Fruit fly (Drosophila melanogaster) whole organism, embryonic: ENCODE measurements around the gene eya.

ENCODE experiments used
- CG1024 ChIP-seq: fragments of 200-800 bp; sonication (Bioruptor generic); IDR thresholded peaks from 2 replicates; pipeline ENCODE4 v1.3.6; 2022; ENCODE audit warnings: missing biosample characterization, missing genetic modification characterization
- CG10267 ChIP-seq: fragments of 200-800 bp; sonication (Bioruptor generic); optimal IDR thresholded peaks from 2 replicates; lab custom pipeline; 2018; ENCODE audit warnings: missing biosample characterization, mild to moderate bottlenecking, missing genetic modification characterization, moderate library complexity
- CG10462 ChIP-seq: fragments of 200-800 bp; sonication (Bioruptor generic); optimal IDR thresholded peaks from 2 replicates; lab custom pipeline; 2016; ENCODE audit warnings: missing biosample characterization, missing genetic modification characterization
- CG12659 ChIP-seq: fragments of 200-800 bp; sonication (Bioruptor generic); optimal IDR thresholded peaks from 3 replicates; lab custom pipeline; 2017; ENCODE audit warnings: mild to moderate bottlenecking, missing biosample characterization, missing genetic modification reagents, missing genetic modification characterization
- CG12744 ChIP-seq: fragments of 200-800 bp; sonication (Bioruptor generic); optimal IDR thresholded peaks from 2 replicates; lab custom pipeline; 2016; ENCODE audit warnings: missing biosample characterization, missing genetic modification characterization
- CG14050 ChIP-seq: fragments of 200-800 bp; sonication (Bioruptor generic); IDR thresholded peaks from 3 replicates; pipeline ENCODE4 v1.3.6; 2022; ENCODE audit warnings: missing biosample characterization, missing genetic modification characterization
- CG15514 ChIP-seq: fragments of 200-800 bp; sonication (Bioruptor generic); optimal IDR thresholded peaks from 3 replicates; lab custom pipeline; 2017; ENCODE audit warnings: missing biosample characterization, missing genetic modification characterization, mild to moderate bottlenecking, moderate library complexity, missing genetic modification reagents
- CG1832 ChIP-seq: fragments of 200-800 bp; sonication (Bioruptor generic); optimal IDR thresholded peaks from 2 replicates; lab custom pipeline; 2017; ENCODE audit warnings: missing biosample characterization, mild to moderate bottlenecking, missing genetic modification characterization, inconsistent platforms
- CG18476 ChIP-seq: fragments of 200-800 bp; sonication (Bioruptor generic); optimal IDR thresholded peaks from 2 replicates; lab custom pipeline; 2016; ENCODE audit warnings: missing biosample characterization, mild to moderate bottlenecking, missing genetic modification characterization
- CG6175 ChIP-seq: fragments of 200-800 bp; sonication (Bioruptor generic); IDR thresholded peaks from 3 replicates; pipeline ENCODE4 v1.3.6; 2022; ENCODE audit warnings: missing biosample characterization, missing genetic modification characterization
- CG6689 ChIP-seq: fragments of 200-800 bp; sonication (Bioruptor generic); IDR thresholded peaks from 2 replicates; pipeline ENCODE4 v1.3.6; 2022; ENCODE audit warnings: missing biosample characterization, missing genetic modification characterization
- CG6765 ChIP-seq: fragments of 200-800 bp; sonication (Bioruptor generic); optimal IDR thresholded peaks from 3 replicates; lab custom pipeline; 2017; ENCODE audit warnings: missing biosample characterization, mild to moderate bottlenecking, missing genetic modification characterization
- CG6813 ChIP-seq: fragments of 200-800 bp; sonication (Bioruptor generic); optimal IDR thresholded peaks from 2 replicates; lab custom pipeline; 2017; ENCODE audit warnings: missing biosample characterization, missing genetic modification characterization, mild to moderate bottlenecking, moderate library complexity, missing genetic modification reagents
- CG7271 ChIP-seq: fragments of 200-800 bp; sonication (Bioruptor generic); optimal IDR thresholded peaks from 2 replicates; lab custom pipeline; 2018; ENCODE audit warnings: missing biosample characterization, mild to moderate bottlenecking, missing genetic modification characterization, moderate library complexity
- CG7839 ChIP-seq: fragments of 200-800 bp; sonication (Bioruptor generic); optimal IDR thresholded peaks from 3 replicates; lab custom pipeline; 2018; ENCODE audit warnings: missing biosample characterization, mild to moderate bottlenecking, missing genetic modification characterization, moderate library complexity
- CG7928 ChIP-seq: fragments of 200-800 bp; sonication (Bioruptor generic); optimal IDR thresholded peaks from 2 replicates; lab custom pipeline; 2017; ENCODE audit warnings: missing biosample characterization, mild to moderate bottlenecking, missing genetic modification characterization
- CG8089 ChIP-seq: fragments of 200-800 bp; sonication (Bioruptor generic); optimal IDR thresholded peaks from 3 replicates; lab custom pipeline; 2016; ENCODE audit warnings: missing biosample characterization, missing genetic modification characterization
- CG8765 ChIP-seq: fragments of 200-800 bp; sonication (Bioruptor generic); IDR thresholded peaks from 2 replicates; pipeline ENCODE4 v1.3.6; 2022; ENCODE audit warnings: missing biosample characterization, missing genetic modification characterization
- CG9437 ChIP-seq: fragments of 200-800 bp; sonication (Bioruptor generic); optimal IDR thresholded peaks from 2 replicates; lab custom pipeline; 2018; ENCODE audit warnings: missing biosample characterization, mild to moderate bottlenecking, missing genetic modification characterization
- Chrac-16 ChIP-seq: fragments of 200-800 bp; sonication (Bioruptor generic); optimal IDR thresholded peaks from 3 replicates; lab custom pipeline; 2016; ENCODE audit warnings: missing biosample characterization, missing genetic modification characterization
- Deaf1 ChIP-seq: fragments of 200-800 bp; optimal IDR thresholded peaks from 3 replicates; lab custom pipeline; 2019; ENCODE audit warnings: missing biosample characterization, mild to moderate bottlenecking, missing genetic modification characterization, moderate library complexity
- HHEX ChIP-seq: fragments of 200-800 bp; sonication (Bioruptor generic); optimal IDR thresholded peaks from 3 replicates; lab custom pipeline; 2017; ENCODE audit warnings: missing biosample characterization, mild to moderate bottlenecking, missing genetic modification characterization, missing genetic modification reagents
- Hand ChIP-seq: fragments of 200-800 bp; sonication (Bioruptor generic); optimal IDR thresholded peaks from 2 replicates; lab custom pipeline; 2017; ENCODE audit warnings: mild to moderate bottlenecking, missing biosample characterization, missing genetic modification reagents, missing genetic modification characterization
- Hmr ChIP-seq: fragments of 200-800 bp; sonication (Bioruptor generic); optimal IDR thresholded peaks from 3 replicates; lab custom pipeline; 2017; ENCODE audit warnings: mild to moderate bottlenecking, missing biosample characterization, missing genetic modification reagents, missing genetic modification characterization
- Max ChIP-seq: fragments of 200-800 bp; sonication (Bioruptor generic); optimal IDR thresholded peaks from 2 replicates; lab custom pipeline; 2016; ENCODE audit warnings: missing biosample characterization, mild to moderate bottlenecking, missing genetic modification characterization
- Ravus ChIP-seq: fragments of 200-800 bp; sonication (Bioruptor generic); IDR thresholded peaks from 2 replicates; pipeline ENCODE4 v1.3.6; 2022; ENCODE audit warnings: missing biosample characterization, missing genetic modification characterization
- Sry-δ ChIP-seq: fragments of 200-800 bp; sonication (Bioruptor generic); optimal IDR thresholded peaks from 2 replicates; lab custom pipeline; 2016; ENCODE audit warnings: missing biosample characterization, missing genetic modification characterization
- Ssrp ChIP-seq: fragments of 200-800 bp; sonication (Bioruptor generic); optimal IDR thresholded peaks from 2 replicates; lab custom pipeline; 2018; ENCODE audit warnings: missing biosample characterization, mild to moderate bottlenecking, missing genetic modification characterization, moderate library complexity
- aop ChIP-seq: fragments of 200-800 bp; sonication (Bioruptor generic); IDR thresholded peaks from 2 replicates; pipeline ENCODE4 v1.3.6; 2022; ENCODE audit warnings: missing biosample characterization, missing genetic modification characterization
- dati ChIP-seq: fragments of 200-800 bp; sonication (Bioruptor generic); IDR thresholded peaks from 2 replicates; pipeline ENCODE4 v1.3.6; 2022; ENCODE audit warnings: missing biosample characterization, missing genetic modification characterization
- dimm ChIP-seq: fragments of 200-800 bp; sonication (Bioruptor generic); IDR thresholded peaks from 2 replicates; pipeline ENCODE4 v1.3.6; 2022; ENCODE audit warnings: missing biosample characterization, missing genetic modification characterization
- dysf ChIP-seq: fragments of 200-800 bp; sonication (Bioruptor generic); IDR thresholded peaks from 3 replicates; pipeline ENCODE4 v1.3.6; 2022; ENCODE audit warnings: missing biosample characterization, missing genetic modification characterization
- her ChIP-seq: fragments of 200-800 bp; sonication (Bioruptor generic); optimal IDR thresholded peaks from 2 replicates; lab custom pipeline; 2016; ENCODE audit warnings: missing biosample characterization, missing genetic modification characterization
- hth ChIP-seq: fragments of >200 bp; optimal IDR thresholded peaks from 2 replicates; lab custom pipeline; 2017; ENCODE audit warnings: inconsistent platforms
- insv ChIP-seq, 2 experiments: fragments of 200-800 bp; sonication (Bioruptor generic); optimal IDR thresholded peaks; 3 replicates each; lab custom pipeline; 2016 to 2018; ENCODE audit warnings: missing biosample characterization in 2 of 2, missing genetic modification characterization in 2 of 2
- lab ChIP-seq: fragments of 200-800 bp; sonication (Bioruptor generic); optimal IDR thresholded peaks from 3 replicates; lab custom pipeline; 2017; ENCODE audit warnings: missing biosample characterization, missing genetic modification characterization, mild to moderate bottlenecking, moderate library complexity, missing genetic modification reagents
- lbe ChIP-seq: fragments of 200-800 bp; sonication (Bioruptor generic); optimal IDR thresholded peaks from 2 replicates; lab custom pipeline; 2016; ENCODE audit warnings: missing biosample characterization, mild to moderate bottlenecking, missing genetic modification characterization
- ranshi ChIP-seq: fragments of 200-800 bp; sonication (Bioruptor generic); IDR thresholded peaks from 2 replicates; pipeline ENCODE4 v1.3.6; 2022; ENCODE audit warnings: missing biosample characterization, missing genetic modification characterization
- salm ChIP-seq: fragments of 200-800 bp; sonication (Bioruptor generic); optimal IDR thresholded peaks from 2 replicates; lab custom pipeline; 2018; ENCODE audit warnings: missing biosample characterization, mild to moderate bottlenecking, missing genetic modification characterization
- sens ChIP-seq: fragments of 200-800 bp; sonication (Bioruptor generic); peaks from one replicate; lab custom pipeline; 2016; ENCODE audit warnings: missing biosample characterization, missing genetic modification characterization
- sens-2 ChIP-seq: fragments of 200-800 bp; sonication (Bioruptor generic); IDR thresholded peaks from 2 replicates; pipeline ENCODE4 v1.3.6; 2022; ENCODE audit warnings: missing biosample characterization, missing genetic modification characterization
- sob ChIP-seq: fragments of 200-800 bp; sonication (Bioruptor generic); IDR thresholded peaks from 2 replicates; pipeline ENCODE4 v1.3.6; 2022; ENCODE audit warnings: missing biosample characterization, missing genetic modification characterization
- sr ChIP-seq: fragments of 200-800 bp; sonication (Bioruptor generic); IDR thresholded peaks from 3 replicates; pipeline ENCODE4 v1.3.6; 2022; ENCODE audit warnings: missing biosample characterization, missing genetic modification characterization
- stwl ChIP-seq: fragments of 200-800 bp; sonication (Bioruptor generic); optimal IDR thresholded peaks from 3 replicates; lab custom pipeline; 2018; ENCODE audit warnings: missing biosample characterization, mild to moderate bottlenecking, missing genetic modification characterization, moderate library complexity
- trem ChIP-seq: fragments of 200-800 bp; optimal IDR thresholded peaks from 3 replicates; lab custom pipeline; 2019; ENCODE audit warnings: missing biosample characterization, mild to moderate bottlenecking, missing genetic modification characterization, moderate library complexity
- trh ChIP-seq: fragments of 200-800 bp; sonication (Bioruptor generic); optimal IDR thresholded peaks from 2 replicates; lab custom pipeline; 2016; ENCODE audit warnings: missing biosample characterization, missing genetic modification characterization
- unpg ChIP-seq: fragments of 200-800 bp; sonication (Bioruptor generic); optimal IDR thresholded peaks from 3 replicates; lab custom pipeline; 2018; ENCODE audit warnings: missing biosample characterization, mild to moderate bottlenecking, missing genetic modification characterization, moderate library complexity
- usp ChIP-seq: fragments of >200 bp; optimal IDR thresholded peaks from 2 replicates; lab custom pipeline; 2017; ENCODE audit warnings: missing biosample characterization, missing genetic modification characterization
- vnd ChIP-seq: fragments of 200-800 bp; sonication (Bioruptor generic); IDR thresholded peaks from 3 replicates; pipeline ENCODE4 v1.3.6; 2022; ENCODE audit warnings: missing biosample characterization, missing genetic modification characterization; ENCODE audit not compliant: partially characterized antibody

eya gene

DNA sequence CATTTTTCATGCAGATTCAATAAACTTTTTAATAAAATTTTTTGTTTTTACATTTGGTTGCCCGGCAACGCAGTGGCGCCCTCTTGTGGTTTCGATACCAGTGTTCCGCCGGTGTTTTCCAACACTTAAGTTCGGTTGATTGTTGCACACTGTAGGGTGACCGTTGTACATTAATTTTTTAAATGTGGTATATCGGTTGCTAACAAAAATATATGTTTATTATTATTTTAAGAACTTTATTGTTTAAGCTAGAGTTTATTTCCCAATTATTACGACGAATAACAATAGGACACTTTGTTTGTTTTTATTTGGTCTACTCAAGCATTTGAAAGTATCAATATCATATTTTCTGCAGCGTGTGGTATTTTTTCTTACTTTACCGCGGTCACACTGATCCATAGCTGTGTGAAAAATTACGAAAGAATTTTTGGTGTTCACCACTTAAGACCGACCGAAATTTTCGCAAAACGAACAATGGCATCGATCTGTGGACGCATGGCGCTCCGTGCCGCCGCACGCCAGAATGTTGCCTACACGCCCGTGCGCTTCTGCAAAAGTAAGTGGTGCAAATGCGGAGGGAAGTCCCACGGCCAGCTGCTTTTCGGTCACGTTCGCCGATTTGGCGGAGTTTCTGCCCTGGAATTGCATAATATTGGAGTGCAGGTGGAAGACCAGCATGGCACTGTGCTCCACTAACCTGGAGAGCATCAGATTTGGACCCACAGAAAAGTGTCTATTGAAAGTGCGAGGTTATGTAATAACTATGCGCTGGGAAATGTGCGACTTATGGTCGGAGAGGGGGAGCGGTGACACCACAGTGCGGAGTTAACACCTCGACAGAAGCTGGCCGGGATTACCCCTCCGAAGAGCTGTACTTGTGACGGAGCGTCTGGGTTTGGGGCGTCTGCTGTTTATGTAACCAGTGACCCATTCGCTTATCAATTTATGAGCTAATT lies 10.9 kb upstream of the eya start, which contains the start of the genes IFT52 and COX5B (continued):
- TF ChIP-seq dati (GFP tag; lab: Robert Waterston, UW) = no peak
- TF ChIP-seq dysf (GFP tag; lab: Robert Waterston, UW) = peak; percentile 64
- TF ChIP-seq CG9437 (GFP tag; lab: Kevin White, UChicago) = no peak
- TF ChIP-seq CG7928 (GFP tag; lab: Kevin White, UChicago) = no peak
- TF ChIP-seq Hmr (GFP tag; lab: Kevin White, UChicago) = peak; percentile 38
- no peak for TF ChIP-seq aop (GFP tag; lab: Robert Waterston, UW)
- peak; percentile 14 for TF ChIP-seq her (GFP tag; lab: Kevin White, UChicago)
- peak; percentile 93 for TF ChIP-seq ranshi (GFP tag; lab: Robert Waterston, UW)
- peak; percentile 21; the same call in 1 of the 2 replicates for TF ChIP-seq CG8765
- peak; percentile 83 for TF ChIP-seq CG12659 (GFP tag; lab: Kevin White, UChicago)
- TF ChIP-seq vnd (GFP tag; lab: Robert Waterston, UW) = 0 out of 3 replicates have a peak, but pooled peaks have one; percentile 10
- TF ChIP-seq CG10462 (GFP tag; lab: Kevin White, UChicago) = no peak
- peak; percentile 50 for TF ChIP-seq Ssrp (tag; lab: Kevin White, UChicago)
- TF ChIP-seq HHEX (GFP tag; lab: Kevin White, UChicago) = peak; percentile 58
- TF ChIP-seq unpg (GFP tag; lab: Kevin White, UChicago) = peak; percentile 38
- peak in 1 of 2 experiments; percentile 40 for TF ChIP-seq insv (GFP tag; optimal IDR thresholded peaks at IDR 0.05; lab: Kevin White, UChicago)
- no peak for TF ChIP-seq CG6765 (GFP tag; lab: Kevin White, UChicago)
- peak; percentile 35; the same call in 1 of the 3 replicates for TF ChIP-seq CG14050 (GFP tag; lab: Robert Waterston, UW)
- no peak for TF ChIP-seq sr (GFP tag; lab: Robert Waterston, UW)
- no peak for TF ChIP-seq CG6813 (GFP tag; lab: Kevin White, UChicago)
- peak; percentile 78 for TF ChIP-seq Max (GFP tag; lab: Kevin White, UChicago)
- TF ChIP-seq Sry-δ (GFP tag; lab: Kevin White, UChicago) = peak; percentile 53
- TF ChIP-seq CG12744 (GFP tag; lab: Kevin White, UChicago) = peak; percentile 52
- peak; percentile 88 for TF ChIP-seq sob (GFP tag; lab: Robert Waterston, UW)
- TF ChIP-seq CG7839 = peak; percentile 61
- TF ChIP-seq CG8089 (GFP tag; lab: Kevin White, UChicago) = no peak
- TF ChIP-seq CG6689 = no peak
- TF ChIP-seq lab = peak; percentile 73
- TF ChIP-seq hth (lab: Kevin White, UChicago) = no peak
- no peak for TF ChIP-seq dimm
- TF ChIP-seq CG15514 (GFP tag; lab: Kevin White, UChicago) = peak; percentile 69
- no peak for TF ChIP-seq salm (tag; lab: Kevin White, UChicago)
- TF ChIP-seq trem = peak; percentile 82
- no peak for TF ChIP-seq lbe
- TF ChIP-seq CG1832 = no peak
- TF ChIP-seq trh (GFP tag; lab: Kevin White, UChicago) = peak; percentile 68
- peak; percentile 38 for TF ChIP-seq CG7271 (tag; lab: Kevin White, UChicago)
- no peak for TF ChIP-seq Deaf1 (tag; lab: Kevin White, UChicago)
- no peak for TF ChIP-seq Chrac-16 (GFP tag; lab: Kevin White, UChicago)
- TF ChIP-seq CG6175 (GFP tag; lab: Robert Waterston, UW) = peak; percentile 42; the same call in 1 of the 3 replicates
- peak; percentile 74 for TF ChIP-seq CG18476 (GFP tag; lab: Kevin White, UChicago)
- no peak for TF ChIP-seq Ravus
- TF ChIP-seq usp (GFP tag; lab: Kevin White, UChicago) = no peak
- peak; percentile 98 for TF ChIP-seq CG10267 (tag; lab: Kevin White, UChicago)
- TF ChIP-seq CG1024 = peak; percentile 48; the same call in 1 of the 2 replicates
- peak; percentile 95 for TF ChIP-seq stwl (tag; lab: Kevin White, UChicago)
- no peak for TF ChIP-seq sens-2 (GFP tag; lab: Robert Waterston, UW)
- TF ChIP-seq sens (GFP tag; lab: Kevin White, UChicago) = peak; percentile 91
- no peak for TF ChIP-seq Hand
